Worm (Caenorhabditis elegans): ENCODE results near the gene far-6.

The far-6 gene

DNA sequence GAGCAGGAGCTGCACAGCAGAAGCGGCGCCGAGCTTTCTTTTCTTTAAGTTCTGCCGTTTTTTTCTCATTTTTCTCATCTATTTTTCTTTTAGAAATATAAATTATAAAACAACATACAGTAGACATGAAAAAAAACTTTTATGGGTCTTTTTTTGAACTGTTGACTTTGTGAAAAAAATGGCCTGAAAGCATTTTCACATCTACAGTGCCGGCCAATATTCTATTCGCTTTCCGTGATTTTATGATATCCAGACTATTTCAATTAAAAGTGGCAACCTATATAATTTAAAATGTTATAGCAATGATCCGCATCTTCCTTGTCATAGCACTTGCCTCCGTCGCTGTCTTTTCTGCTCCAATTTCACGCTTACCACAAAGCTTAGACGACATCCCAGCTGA lies at the start of gene far-6:
far-6 (plus strand) TSS at position 301 of the 400 bp plus-strand sequence.
- TF ChIP-seq W03F9.2 (tag; optimal IDR thresholded peaks at IDR 0.05), result no peak

DNA sequence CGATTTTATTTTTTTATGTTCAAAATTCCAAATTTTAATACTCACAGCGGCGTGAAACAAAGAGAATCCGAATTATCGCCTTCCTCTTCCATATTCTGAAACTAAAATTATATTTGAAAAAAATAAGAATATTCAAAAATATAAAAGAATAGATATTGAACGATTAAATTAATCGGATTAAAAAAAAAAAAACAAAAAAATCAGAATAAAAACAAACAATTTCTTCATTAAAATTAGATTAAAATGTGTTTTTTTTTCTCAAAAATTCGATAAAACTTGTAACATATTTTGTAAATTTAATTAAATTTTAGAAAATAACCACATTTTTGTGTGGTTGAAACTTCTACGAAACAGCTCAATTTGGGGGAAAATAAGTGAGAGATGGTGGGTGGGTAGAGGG lies 45.4 kb upstream of the far-6 start, which contains the start of gene cpsf-3:
cpsf-3 (minus strand) TSS at position 101 of the 400 bp plus-strand sequence.
- TF ChIP-seq dao-5 (tag; optimal IDR thresholded peaks at IDR 0.05) (no peak), him-1 (tag; optimal IDR thresholded peaks at IDR 0.05) (no peak), W03F9.2 (tag; optimal IDR thresholded peaks at IDR 0.05) (no peak)

DNA sequence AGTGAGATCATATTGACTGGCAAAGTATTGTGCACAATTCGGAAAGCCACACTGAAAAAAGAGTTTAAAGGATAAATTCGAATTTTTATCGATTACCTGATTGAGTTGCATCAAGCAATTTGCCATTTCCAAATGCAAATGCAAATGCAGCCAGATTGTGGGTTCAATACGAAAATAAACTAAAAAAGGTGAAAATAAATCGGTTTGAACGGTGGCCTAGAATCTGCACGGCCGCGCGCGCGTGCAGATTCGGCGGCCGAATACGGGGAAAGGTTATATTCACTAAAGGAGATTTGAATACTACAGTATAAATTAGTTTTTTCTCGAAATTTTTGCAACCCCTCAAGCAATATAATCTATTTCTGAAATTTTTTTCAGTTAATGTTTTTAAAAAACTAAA lies 38.8 kb upstream of the far-6 start, which contains the start of gene Y67H2A.10:
Y67H2A.10 (minus strand) TSS at position 184 of the 400 bp plus-strand sequence.
- no peak for TF ChIP-seq W03F9.2 (tag; optimal IDR thresholded peaks at IDR 0.05)
- no peak for TF ChIP-seq him-1 (tag; optimal IDR thresholded peaks at IDR 0.05)
- no peak for TF ChIP-seq dao-5 (tag; optimal IDR thresholded peaks at IDR 0.05)

DNA sequence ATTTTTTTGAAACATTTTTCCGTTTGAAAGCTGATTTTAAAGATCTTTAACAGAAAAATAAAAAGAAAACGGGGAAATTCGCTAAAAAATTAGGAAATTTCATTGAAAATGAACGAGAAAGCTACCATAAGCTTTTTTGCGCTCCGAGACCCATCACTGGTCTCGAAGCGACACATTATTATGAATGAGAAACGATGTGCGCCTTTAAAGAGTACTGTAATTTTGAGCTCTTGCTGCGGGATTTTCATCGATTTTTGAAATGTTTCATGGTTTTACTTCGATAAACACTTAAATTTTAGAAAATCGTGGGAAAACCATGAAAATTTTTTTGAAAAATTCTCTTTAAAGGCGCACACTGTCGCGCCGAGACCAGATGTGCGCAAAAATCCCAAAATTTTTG lies 37.9 kb upstream of the far-6 start:
- TF ChIP-seq him-1 (tag; optimal IDR thresholded peaks at IDR 0.05), result no peak
- no peak for TF ChIP-seq dao-5 (tag; optimal IDR thresholded peaks at IDR 0.05)
- TF ChIP-seq W03F9.2 (tag; optimal IDR thresholded peaks at IDR 0.05), result no peak

DNA sequence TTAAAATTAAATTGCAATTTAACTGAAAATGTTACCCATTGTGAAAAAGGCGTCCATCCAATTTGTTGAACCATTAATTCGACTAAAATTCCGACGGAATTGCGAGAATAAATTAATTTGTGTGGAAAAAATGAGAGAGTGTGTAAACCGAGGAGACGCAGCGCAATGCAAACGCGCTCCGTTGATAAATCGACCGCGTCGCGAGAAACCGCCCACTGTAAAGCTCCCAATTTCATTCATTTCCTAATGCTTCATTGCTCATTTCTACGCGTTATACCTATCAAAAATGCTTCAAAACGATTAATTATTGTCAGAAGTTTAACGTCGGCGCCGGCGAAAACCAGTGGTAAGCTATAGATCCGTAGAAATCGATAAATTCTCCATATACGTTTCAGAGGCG lies 30.4 kb upstream of the far-6 start, which contains the start of the genes Y67H2A.2 and micu-1:
Y67H2A.2 (minus strand) TSS at position 74 of the 400 bp plus-strand sequence.
micu-1 (plus strand) TSS at position 181 of the 400 bp plus-strand sequence.
- TF ChIP-seq dao-5 (tag; optimal IDR thresholded peaks at IDR 0.05) (no peak), W03F9.2 (tag; optimal IDR thresholded peaks at IDR 0.05) (peak; percentile 21)

DNA sequence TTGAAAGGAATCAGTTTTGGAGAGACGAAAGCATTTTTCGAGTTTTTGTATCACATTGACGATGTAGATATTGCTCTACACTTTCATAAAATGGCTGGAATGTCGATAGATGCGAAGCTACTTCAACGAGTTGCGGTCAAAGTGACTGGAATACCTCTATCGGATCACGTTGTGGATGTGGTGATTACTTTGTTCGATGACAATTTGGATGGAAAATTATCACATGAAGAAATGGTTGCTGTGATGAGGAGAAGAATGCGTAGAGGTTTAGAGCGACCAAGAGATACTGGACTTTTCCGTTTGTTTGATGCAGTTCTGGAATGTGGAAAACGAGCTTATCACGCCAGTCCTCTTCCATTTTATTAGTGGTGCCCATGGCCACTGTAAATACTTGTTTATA lies 28.5 kb upstream of the far-6 start:
- no peak for TF ChIP-seq dao-5 (tag; optimal IDR thresholded peaks at IDR 0.05)
- no peak for TF ChIP-seq him-1 (tag; optimal IDR thresholded peaks at IDR 0.05)
- TF ChIP-seq W03F9.2 (tag; optimal IDR thresholded peaks at IDR 0.05), result no peak

DNA sequence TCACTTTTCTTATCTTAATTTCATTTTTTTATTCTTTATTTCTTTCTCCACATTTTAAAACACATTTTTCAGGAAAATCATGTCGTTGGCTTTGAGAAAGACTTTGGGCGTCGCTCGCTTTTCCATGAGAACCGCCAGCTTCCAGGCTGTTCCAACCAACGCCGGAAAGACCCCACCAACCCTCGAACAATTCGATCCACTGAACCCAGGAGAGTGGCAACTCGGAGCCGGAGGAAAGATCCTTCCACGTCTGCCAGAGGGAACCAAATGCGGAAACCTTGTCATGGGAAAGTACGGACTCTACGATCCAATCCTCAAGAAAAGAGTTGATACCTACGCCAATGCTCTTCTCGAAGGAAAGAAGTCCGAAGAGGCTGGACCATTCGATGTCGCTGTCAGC lies 28.1 kb upstream of the far-6 start, which contains the start of gene kdp-1:
kdp-1 (plus strand) TSS at position 80 of the 400 bp plus-strand sequence.
- TF ChIP-seq him-1 (tag; optimal IDR thresholded peaks at IDR 0.05), result no peak
- no peak for TF ChIP-seq dao-5 (tag; optimal IDR thresholded peaks at IDR 0.05)
- TF ChIP-seq W03F9.2 (tag; optimal IDR thresholded peaks at IDR 0.05), result no peak

DNA sequence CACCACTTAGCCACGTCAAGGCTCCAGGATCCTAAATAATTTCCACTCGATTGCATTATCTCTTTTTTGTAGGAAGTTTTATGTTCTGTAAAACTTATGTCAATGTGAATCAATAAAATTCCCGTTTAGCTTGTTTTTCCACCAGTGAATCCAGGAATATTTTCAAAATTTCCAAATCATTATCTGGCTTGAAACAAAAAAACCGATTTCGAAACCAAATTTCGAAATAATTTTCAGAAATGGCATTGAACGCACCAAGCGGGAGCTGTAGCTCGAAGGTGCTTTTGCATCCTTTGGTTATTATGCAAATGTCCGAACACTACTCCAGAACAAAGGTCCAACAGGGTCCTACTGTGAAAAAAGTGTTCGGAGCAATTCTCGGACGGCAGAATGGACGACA lies 27.6 kb upstream of the far-6 start, which contains the start of gene csn-6:
csn-6 (plus strand) TSS at position 234 of the 400 bp plus-strand sequence.
- TF ChIP-seq him-1 (tag; optimal IDR thresholded peaks at IDR 0.05) (no peak), W03F9.2 (tag; optimal IDR thresholded peaks at IDR 0.05) (no peak), dao-5 (tag; optimal IDR thresholded peaks at IDR 0.05) (no peak)

DNA sequence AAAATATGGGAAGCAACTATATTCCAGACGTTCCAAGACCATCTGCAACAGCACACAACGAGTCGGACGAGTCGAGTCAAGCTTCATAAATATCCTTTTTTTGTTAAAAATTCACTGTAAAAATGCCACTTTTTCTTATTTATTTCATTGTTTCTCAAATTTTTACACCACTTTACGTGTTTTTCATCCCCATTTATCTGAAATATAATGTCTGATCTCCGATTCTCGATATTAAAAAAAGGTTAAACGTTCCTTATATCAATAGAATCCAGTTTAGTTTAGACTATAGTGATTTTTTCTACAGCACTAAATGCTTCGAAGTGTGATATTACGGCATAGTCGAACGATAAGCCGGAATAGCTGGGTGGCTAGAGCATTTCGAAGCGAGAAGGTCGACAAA lies 24.7 kb upstream of the far-6 start, which contains the start of gene Y67H2A.7:
Y67H2A.7 (plus strand) TSS at position 301 of the 400 bp plus-strand sequence.
- TF ChIP-seq W03F9.2 (tag; optimal IDR thresholded peaks at IDR 0.05) (no peak), dao-5 (tag; optimal IDR thresholded peaks at IDR 0.05) (no peak), him-1 (tag; optimal IDR thresholded peaks at IDR 0.05) (no peak)

DNA sequence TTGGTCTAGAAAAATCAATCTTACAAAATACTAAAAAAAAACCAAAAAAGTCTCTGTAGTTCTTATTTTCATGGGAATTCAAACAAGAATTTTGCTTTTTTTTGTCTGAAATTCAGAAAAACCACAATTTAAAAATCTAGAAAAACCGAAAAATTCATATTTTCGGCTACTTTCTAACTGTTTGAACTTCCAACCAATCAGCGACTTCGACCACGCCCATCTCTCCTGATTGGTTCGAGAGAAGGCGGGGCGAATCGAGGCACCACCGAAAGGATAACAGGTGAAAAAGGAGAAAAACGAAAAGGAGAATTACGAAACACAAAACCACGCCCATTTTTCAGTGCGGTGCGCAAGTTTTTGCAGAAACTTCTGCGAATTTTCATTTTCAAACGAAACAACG lies 23.4 kb upstream of the far-6 start:
- no peak for TF ChIP-seq dao-5 (tag; optimal IDR thresholded peaks at IDR 0.05)
- no peak for TF ChIP-seq W03F9.2 (tag; optimal IDR thresholded peaks at IDR 0.05)
- no peak for TF ChIP-seq him-1 (tag; optimal IDR thresholded peaks at IDR 0.05)

DNA sequence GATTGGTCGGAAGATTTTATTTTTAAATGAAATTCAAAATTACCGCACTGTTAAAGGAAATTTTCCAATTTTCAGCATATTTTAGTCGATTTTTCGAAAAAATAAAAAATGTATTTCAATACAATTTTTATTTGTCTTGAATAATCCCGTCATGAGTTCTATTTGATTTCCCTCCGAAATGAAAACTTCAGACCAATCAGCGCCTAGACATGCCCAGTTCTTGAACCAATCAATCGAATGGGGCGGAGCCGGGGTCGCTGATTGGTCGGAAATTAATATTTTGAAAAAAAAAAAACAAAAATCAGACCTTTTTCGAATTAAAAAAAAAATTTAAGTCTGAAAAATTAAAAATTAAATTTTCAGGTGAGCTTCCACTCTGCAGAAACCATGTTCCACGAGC lies 18.5 kb upstream of the far-6 start:
- no peak for TF ChIP-seq him-1 (tag; optimal IDR thresholded peaks at IDR 0.05)
- no peak for TF ChIP-seq dao-5 (tag; optimal IDR thresholded peaks at IDR 0.05)
- no peak for TF ChIP-seq W03F9.2 (tag; optimal IDR thresholded peaks at IDR 0.05)

DNA sequence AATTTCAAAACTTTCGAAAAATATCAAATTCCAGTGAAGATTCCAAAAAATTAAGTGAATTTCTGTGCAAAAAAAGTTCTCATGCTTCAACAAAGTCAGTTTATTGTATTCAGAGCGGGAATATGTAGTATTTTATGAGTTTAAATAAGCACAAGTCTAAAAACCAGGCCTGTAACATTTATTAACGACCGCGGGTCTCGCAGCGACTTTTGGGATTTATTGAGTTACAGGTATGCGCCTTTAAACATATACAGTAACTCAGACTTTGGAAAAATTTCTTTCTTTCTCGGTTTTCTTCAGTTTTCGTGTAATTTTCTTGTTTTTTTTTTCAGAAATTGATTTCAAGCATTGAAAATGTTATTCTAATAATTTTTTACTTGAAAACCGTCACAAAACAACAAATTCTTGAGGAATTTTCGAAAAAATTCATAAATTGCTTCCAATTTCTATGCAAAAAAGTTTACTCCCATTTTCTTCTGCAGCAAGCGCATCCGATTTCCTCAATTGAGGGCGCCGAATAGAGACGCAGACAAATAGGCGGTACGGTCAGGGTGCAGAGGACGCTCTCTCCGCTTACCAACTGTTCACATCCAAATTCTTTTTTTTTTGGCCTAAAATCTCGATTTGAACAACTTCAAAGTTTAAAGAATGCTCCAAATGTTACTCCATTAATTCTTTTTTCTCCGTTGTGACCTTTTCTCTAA lies 16.7 kb upstream of the far-6 start:
- TF ChIP-seq him-1 (tag; optimal IDR thresholded peaks at IDR 0.05), result no peak
- no peak for TF ChIP-seq W03F9.2 (tag; optimal IDR thresholded peaks at IDR 0.05)
- no peak for TF ChIP-seq dao-5 (tag; optimal IDR thresholded peaks at IDR 0.05)

DNA sequence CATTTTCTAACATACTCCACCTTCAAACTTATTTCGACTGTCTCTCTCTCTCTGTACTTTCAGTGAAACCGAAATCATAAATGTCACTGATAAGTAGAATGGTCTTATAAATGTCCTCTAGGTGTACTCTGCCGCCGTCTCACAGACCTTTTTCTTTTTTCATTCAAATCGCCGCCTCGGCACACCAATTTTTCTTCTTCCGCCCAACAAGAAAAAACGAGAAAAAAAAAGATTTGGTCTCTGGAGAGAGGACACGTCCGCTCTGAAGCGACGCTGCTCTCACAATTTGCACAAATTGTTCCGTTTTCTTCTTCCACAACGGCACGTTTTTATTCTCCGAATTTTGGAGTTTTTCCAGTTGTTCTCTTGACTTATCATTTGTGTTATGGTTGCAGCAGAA lies 15.0 kb upstream of the far-6 start:
- TF ChIP-seq W03F9.2 (tag; optimal IDR thresholded peaks at IDR 0.05) (no peak), dao-5 (tag; optimal IDR thresholded peaks at IDR 0.05) (no peak), him-1 (tag; optimal IDR thresholded peaks at IDR 0.05) (no peak)

DNA sequence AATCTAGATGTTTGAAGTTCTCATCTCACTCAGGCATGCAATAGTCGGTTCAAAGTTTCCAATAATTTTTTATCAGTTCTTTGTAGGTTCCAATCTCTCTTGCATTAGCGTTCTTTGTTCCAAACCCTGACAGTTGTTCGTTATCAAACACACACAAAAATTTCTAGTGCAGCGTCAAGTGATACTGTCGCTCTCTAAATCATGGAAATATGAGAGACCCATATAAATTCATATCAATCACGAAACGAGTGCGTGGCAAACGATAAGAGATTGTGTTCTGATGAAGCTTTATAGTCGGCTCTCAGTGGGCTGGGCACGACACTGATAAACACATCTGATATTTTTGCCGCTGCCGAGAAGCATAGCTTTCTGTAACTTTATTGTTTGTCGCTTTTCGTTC lies 14.0 kb upstream of the far-6 start:
- TF ChIP-seq dao-5 (tag; optimal IDR thresholded peaks at IDR 0.05) (no peak), W03F9.2 (tag; optimal IDR thresholded peaks at IDR 0.05) (peak; percentile 4)

DNA sequence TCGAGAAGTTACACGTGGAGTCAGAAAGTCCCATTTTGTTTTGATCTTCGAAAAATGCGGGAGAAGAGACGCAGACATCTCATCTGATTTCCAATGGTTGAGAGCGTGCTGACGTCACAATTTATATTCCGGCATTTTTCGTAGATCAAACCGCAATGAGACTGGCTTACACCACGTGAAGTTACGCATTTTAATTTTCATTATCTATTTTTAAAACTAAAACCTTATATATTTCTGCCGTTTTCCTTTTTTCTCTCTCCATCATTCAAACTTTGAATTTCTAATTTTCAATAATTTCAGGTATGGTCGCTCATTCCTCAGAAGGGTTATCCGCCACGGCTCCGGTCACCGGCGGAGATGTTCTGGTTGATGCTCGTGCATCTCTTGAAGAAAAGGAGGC lies 12.8 kb upstream of the far-6 start, which contains the start of gene fat-1:
fat-1 (plus strand) TSS at position 301 of the 400 bp plus-strand sequence.
- TF ChIP-seq him-1 (tag; optimal IDR thresholded peaks at IDR 0.05), result no peak
- no peak for TF ChIP-seq dao-5 (tag; optimal IDR thresholded peaks at IDR 0.05)
- no peak for TF ChIP-seq W03F9.2 (tag; optimal IDR thresholded peaks at IDR 0.05)

All from whole organism, L4/young adult.